Fruit fly (Drosophila melanogaster) whole organism, adult: ENCODE data around the gene CG31550.

Experiments used
- CG11617 ChIP-seq: fragments of 200-800 bp; sonication (Bioruptor generic); optimal IDR thresholded peaks from 2 replicates; lab custom pipeline; 2017; ENCODE audit warnings: mild to moderate bottlenecking, missing biosample characterization, missing genetic modification reagents, missing genetic modification characterization
- CG12768 ChIP-seq: fragments of 200-800 bp; sonication (Bioruptor generic); optimal IDR thresholded peaks from 2 replicates; lab custom pipeline; 2017; ENCODE audit warnings: missing biosample characterization, missing genetic modification characterization, mild to moderate bottlenecking, moderate library complexity, missing genetic modification reagents
- CG14711 ChIP-seq: fragments of 200-800 bp; sonication (Bioruptor generic); optimal IDR thresholded peaks from 2 replicates; lab custom pipeline; 2018; ENCODE audit warnings: missing biosample characterization, mild to moderate bottlenecking, missing genetic modification characterization, moderate library complexity
- CG33017 ChIP-seq: fragments of 200-800 bp; sonication (Bioruptor generic); optimal IDR thresholded peaks from 2 replicates; lab custom pipeline; 2018; ENCODE audit warnings: missing biosample characterization, mild to moderate bottlenecking, missing genetic modification characterization, moderate library complexity
- CG5204 ChIP-seq: fragments of 200-800 bp; sonication (Bioruptor generic); optimal IDR thresholded peaks from 2 replicates; lab custom pipeline; 2016; ENCODE audit warnings: missing biosample characterization, missing genetic modification characterization
- CG7045 ChIP-seq: fragments of 200-800 bp; sonication (Bioruptor generic); optimal IDR thresholded peaks from 2 replicates; lab custom pipeline; 2017; ENCODE audit warnings: missing biosample characterization, mild to moderate bottlenecking, missing genetic modification characterization
- CG7101 ChIP-seq: fragments of 200-800 bp; sonication (Bioruptor generic); optimal IDR thresholded peaks from 2 replicates; lab custom pipeline; 2018; ENCODE audit warnings: missing biosample characterization, mild to moderate bottlenecking, missing genetic modification characterization, moderate library complexity
- Clk ChIP-seq: fragments of 200-800 bp; sonication (Bioruptor generic); optimal IDR thresholded peaks from 2 replicates; lab custom pipeline; 2017; ENCODE audit warnings: missing biosample characterization, missing genetic modification characterization
- Crg-1 ChIP-seq: fragments of 200-800 bp; sonication (Bioruptor generic); optimal IDR thresholded peaks from 2 replicates; lab custom pipeline; 2016; ENCODE audit warnings: missing biosample characterization, missing genetic modification characterization
- Hr96 ChIP-seq: fragments of 200-800 bp; sonication (Bioruptor generic); optimal IDR thresholded peaks from 2 replicates; lab custom pipeline; 2016; ENCODE audit warnings: missing biosample characterization, missing genetic modification characterization
- Mnt ChIP-seq: fragments of 200-800 bp; sonication (Bioruptor generic); optimal IDR thresholded peaks from 2 replicates; lab custom pipeline; 2016; ENCODE audit warnings: missing biosample characterization, mild to moderate bottlenecking, missing genetic modification characterization
- bab1 ChIP-seq: fragments of 200-800 bp; sonication (Bioruptor generic); optimal IDR thresholded peaks from 3 replicates; lab custom pipeline; 2019; ENCODE audit warnings: missing biosample characterization, mild to moderate bottlenecking, missing genetic modification characterization, moderate library complexity
- cic ChIP-seq: fragments of 200-800 bp; sonication (Bioruptor generic); optimal IDR thresholded peaks from 2 replicates; lab custom pipeline; 2017; ENCODE audit warnings: missing biosample characterization, mild to moderate bottlenecking, missing genetic modification characterization, moderate library complexity
- cnc ChIP-seq, 2 experiments: fragments of >200 bp; optimal IDR thresholded peaks; 2 replicates each; lab custom pipeline; 2017
- kay ChIP-seq: fragments of 200-800 bp; sonication (Bioruptor generic); peaks from one replicate; lab custom pipeline; 2016; ENCODE audit warnings: missing biosample characterization, missing genetic modification characterization, borderline replicate concordance
- ovo ChIP-seq: fragments of 200-800 bp; sonication (Bioruptor generic); optimal IDR thresholded peaks from 2 replicates; lab custom pipeline; 2016; ENCODE audit warnings: missing biosample characterization, missing genetic modification characterization
- pad ChIP-seq: fragments of 200-800 bp; sonication (Bioruptor generic); optimal IDR thresholded peaks from 3 replicates; lab custom pipeline; 2017; ENCODE audit warnings: missing biosample characterization, missing genetic modification characterization, mild to moderate bottlenecking, moderate library complexity, missing genetic modification reagents
- tj ChIP-seq: fragments of 200-800 bp; sonication (Bioruptor generic); optimal IDR thresholded peaks from 3 replicates; lab custom pipeline; 2017; ENCODE audit warnings: missing biosample characterization, mild to moderate bottlenecking, missing genetic modification characterization, moderate library complexity

CG31550 gene

DNA sequence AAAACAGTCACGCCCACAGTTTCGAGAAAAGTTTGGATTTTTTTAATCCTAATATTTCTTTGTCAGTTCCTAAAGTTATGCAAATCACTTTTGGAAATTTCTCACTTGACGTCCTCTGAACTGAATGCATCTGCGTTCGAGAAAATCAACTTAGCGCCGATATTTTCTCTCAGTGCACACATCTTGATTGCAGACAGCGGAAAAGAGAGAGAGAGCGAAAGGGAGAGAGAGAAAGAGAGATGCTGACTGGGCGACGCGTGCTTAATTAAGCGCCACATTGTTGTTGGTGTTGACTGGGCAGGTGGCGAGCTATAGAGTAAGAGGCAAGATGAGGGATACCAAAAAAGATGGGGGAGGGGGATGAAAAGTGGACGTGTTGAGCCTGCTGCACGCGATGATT lies 33.3 kb downstream of the CG31550 start:
- no peak for TF ChIP-seq CG7101
- TF ChIP-seq CG33017 (tag; lab: Kevin White, UChicago) = no peak
- TF ChIP-seq tj (GFP tag; lab: Kevin White, UChicago) = peak; percentile 35
- no peak for TF ChIP-seq cnc (optimal IDR thresholded peaks at IDR 0.05; lab: Kevin White, UChicago)
- no peak for TF ChIP-seq Mnt
- no peak for TF ChIP-seq Clk (GFP tag; lab: Kevin White, UChicago)
- no peak for TF ChIP-seq CG12768 (GFP tag; lab: Kevin White, UChicago)
- no peak for TF ChIP-seq CG5204 (GFP tag; lab: Kevin White, UChicago)
- TF ChIP-seq Hr96 (GFP tag; lab: Kevin White, UChicago) = no peak
- TF ChIP-seq ovo (GFP tag; lab: Kevin White, UChicago) = no peak
- TF ChIP-seq bab1 (GFP tag; lab: Kevin White, UChicago) = peak; percentile 6
- no peak for TF ChIP-seq pad

DNA sequence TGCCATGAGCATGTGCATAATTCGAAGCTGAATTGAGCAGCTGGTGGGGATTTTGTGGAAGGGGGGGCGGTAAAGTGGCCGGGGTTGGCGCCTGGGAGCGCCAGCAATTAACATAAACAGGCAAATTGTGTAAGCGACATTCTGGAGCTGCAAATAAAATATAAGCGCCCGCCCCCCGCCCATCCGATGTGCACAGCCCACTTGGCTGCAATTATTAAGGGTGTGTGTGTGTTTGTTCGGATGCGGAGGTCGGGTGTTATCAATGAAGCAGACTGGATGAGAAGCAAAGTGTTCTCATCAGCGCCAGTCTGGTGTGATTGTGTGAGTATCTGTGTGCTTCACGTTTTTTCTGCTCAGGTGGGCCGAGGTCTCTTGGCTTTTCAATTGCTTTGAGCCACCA lies 34.4 kb downstream of the CG31550 start:
- no peak for TF ChIP-seq ovo (GFP tag; lab: Kevin White, UChicago)
- peak; percentile 25 for TF ChIP-seq cic (GFP tag; lab: Kevin White, UChicago)

DNA sequence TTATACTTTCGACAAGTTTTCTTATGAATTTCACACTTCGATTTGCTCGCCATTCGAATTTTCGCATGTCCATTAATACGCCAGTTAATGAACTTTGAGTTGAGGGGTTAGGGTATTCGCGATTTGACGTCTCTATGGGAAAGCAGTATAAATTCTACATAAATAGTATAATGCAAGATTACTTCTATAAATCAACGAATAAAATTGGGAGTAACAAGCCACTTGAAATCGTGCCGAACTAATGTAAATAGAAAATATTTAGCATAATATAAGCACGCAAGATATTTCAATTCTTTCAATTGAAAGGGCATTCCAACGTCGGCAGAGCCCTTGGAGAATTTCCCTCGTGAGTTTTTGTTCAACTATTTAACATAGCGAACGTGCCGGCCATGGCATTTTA lies 35.2 kb downstream of the CG31550 start:
- TF ChIP-seq CG12768 (GFP tag; lab: Kevin White, UChicago) (peak; percentile 51), CG14711 (tag; lab: Kevin White, UChicago) (no peak), Clk (GFP tag; lab: Kevin White, UChicago) (no peak), tj (GFP tag; lab: Kevin White, UChicago) (no peak), kay (peak; percentile 80), bab1 (GFP tag; lab: Kevin White, UChicago) (peak; percentile 58)

DNA sequence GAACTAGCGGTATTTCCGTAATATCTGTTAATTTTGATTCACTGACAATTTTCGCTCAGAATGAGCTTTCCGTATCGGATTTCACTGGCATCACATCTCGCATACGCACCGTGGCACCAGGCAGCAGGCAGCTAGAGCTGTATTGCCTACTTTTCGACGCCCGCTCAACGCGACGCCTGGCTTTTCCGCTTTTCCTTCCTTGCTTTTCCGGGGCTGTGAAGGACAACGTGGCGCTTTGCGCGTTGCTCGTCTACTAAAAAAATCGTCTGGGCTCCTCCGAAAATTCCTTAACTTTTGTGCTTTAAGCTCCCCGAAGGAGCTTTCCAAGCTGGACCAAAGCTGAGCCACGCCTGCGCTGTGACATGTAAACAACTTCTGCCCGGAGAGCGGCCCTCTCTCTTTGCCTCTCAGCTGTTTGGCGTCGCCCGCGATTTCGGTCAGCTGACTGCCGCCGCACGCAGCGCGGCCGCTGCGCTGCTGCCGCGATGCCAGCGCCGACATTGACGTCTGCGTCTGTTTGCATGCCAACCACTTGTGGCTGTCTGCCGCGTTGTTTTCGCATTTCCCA lies 37.8 kb downstream of the CG31550 start, which contains the start of the genes CG43845 and Nmdar1:
CG43845 (minus strand) TSS at position 51 of the 568 bp plus-strand sequence.
Nmdar1 (minus strand) TSS at position 259 of the 568 bp plus-strand sequence.
- peak; percentile 3 for TF ChIP-seq cic (GFP tag; lab: Kevin White, UChicago)
- no peak for TF ChIP-seq Mnt
- no peak for TF ChIP-seq Clk (GFP tag; lab: Kevin White, UChicago)
- TF ChIP-seq CG7045 (GFP tag; lab: Kevin White, UChicago) = no peak

DNA sequence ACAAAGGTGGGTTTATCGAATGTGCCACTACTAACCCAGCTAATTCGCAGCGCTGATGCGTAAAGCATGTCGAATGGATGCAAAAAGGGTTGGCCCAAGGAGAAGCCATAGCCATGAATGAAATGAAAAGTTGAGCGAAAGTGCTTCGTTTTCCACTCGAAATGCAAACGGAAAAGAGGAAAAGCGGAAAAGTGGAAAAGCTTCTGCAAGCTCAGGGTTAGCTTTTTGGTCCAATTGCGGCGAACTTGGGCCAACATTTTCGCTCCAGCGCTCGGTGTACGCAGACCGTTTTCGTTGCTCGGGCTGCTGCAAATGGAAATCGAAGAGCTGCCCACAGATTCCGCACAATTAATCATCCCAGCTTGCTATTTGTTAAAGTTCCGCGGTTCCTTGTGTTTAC lies 39.5 kb downstream of the CG31550 start:
- TF ChIP-seq CG33017 (tag; lab: Kevin White, UChicago) (no peak), CG7101 (no peak), Mnt (no peak), CG5204 (GFP tag; lab: Kevin White, UChicago) (no peak), tj (GFP tag; lab: Kevin White, UChicago) (no peak), cnc (optimal IDR thresholded peaks at IDR 0.05; lab: Kevin White, UChicago) (no peak), CG12768 (GFP tag; lab: Kevin White, UChicago) (no peak), CG11617 (GFP tag; lab: Kevin White, UChicago) (no peak), cic (GFP tag; lab: Kevin White, UChicago) (no peak), CG7045 (GFP tag; lab: Kevin White, UChicago) (no peak)

DNA sequence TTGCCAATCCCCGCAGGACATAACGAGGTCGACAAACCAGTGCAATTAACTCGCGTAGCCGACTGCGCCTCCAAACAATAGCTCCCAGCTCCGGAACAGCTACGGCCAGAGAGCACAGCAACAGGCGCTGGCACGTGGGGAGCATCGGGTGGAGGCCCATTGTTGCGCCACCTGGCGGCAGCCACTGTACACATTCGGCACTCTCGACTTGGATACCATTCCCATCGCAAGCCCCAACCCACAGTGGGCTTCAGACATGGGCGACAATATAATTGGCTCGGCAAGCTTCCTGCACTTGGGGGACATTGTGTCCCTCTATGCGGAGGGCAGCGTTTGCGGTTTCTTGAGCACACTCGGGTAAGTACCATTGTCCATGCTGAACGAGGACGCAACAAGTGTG lies 42.2 kb downstream of the CG31550 start:
- no peak for TF ChIP-seq CG12768 (GFP tag; lab: Kevin White, UChicago)
- TF ChIP-seq tj (GFP tag; lab: Kevin White, UChicago) = no peak
- no peak for TF ChIP-seq Clk (GFP tag; lab: Kevin White, UChicago)
- TF ChIP-seq Crg-1 (GFP tag; lab: Kevin White, UChicago) = no peak
